Fruit fly (Drosophila melanogaster) whole organism, wandering third instar larva: ENCODE results near the gene dcma.
A peak's percentile ranks its signal among the peaks of the same experiment; 100 is the strongest.

Source experiments
- Dfd ChIP-seq: fragments of >200 bp; optimal IDR thresholded peaks from 2 replicates; lab custom pipeline; 2017; ENCODE audit warnings: missing biosample characterization, missing genetic modification characterization
- Dif ChIP-seq: fragments of 200-275, 200-300 bp; sonication (Bioruptor generic); optimal IDR thresholded peaks from 2 replicates; lab custom pipeline; 2018; ENCODE audit warnings: missing biosample characterization, missing genetic modification characterization; ENCODE audit not compliant: partially characterized antibody
- GATAd ChIP-seq: sonication (Bioruptor generic); optimal IDR thresholded peaks from 2 replicates; lab custom pipeline; 2016; ENCODE audit warnings: missing biosample characterization, missing genetic modification characterization
- Hnf4 ChIP-seq: fragments of 200-800 bp; sonication (Bioruptor generic); optimal IDR thresholded peaks from 2 replicates; lab custom pipeline; 2016; ENCODE audit warnings: missing biosample characterization, mild to moderate bottlenecking, missing genetic modification characterization
- Jra ChIP-seq: sonication (Bioruptor generic); optimal IDR thresholded peaks from 2 replicates; lab custom pipeline; 2016; ENCODE audit warnings: missing biosample characterization, missing genetic modification characterization
- Mio ChIP-seq: sonication (Bioruptor generic); optimal IDR thresholded peaks from 2 replicates; lab custom pipeline; 2016; ENCODE audit warnings: missing biosample characterization, missing genetic modification characterization
- Myc ChIP-seq: fragments of >200 bp; optimal IDR thresholded peaks from 2 replicates; lab custom pipeline; 2017
- N ChIP-seq: fragments of >200 bp; optimal IDR thresholded peaks from 2 replicates; lab custom pipeline; 2018; ENCODE audit warnings: missing biosample characterization, missing external identifiers, missing genetic modification characterization
- OdsH ChIP-seq: fragments of 200-800 bp; sonication (Bioruptor generic); optimal IDR thresholded peaks from 2 replicates; lab custom pipeline; 2016; ENCODE audit warnings: missing biosample characterization, mild to moderate bottlenecking, missing genetic modification characterization
- br ChIP-seq: fragments of 200-800 bp; sonication (Bioruptor generic); optimal IDR thresholded peaks from 2 replicates; lab custom pipeline; 2016; ENCODE audit warnings: missing biosample characterization, missing genetic modification characterization
- dl ChIP-seq, 2 experiments: fragments of 175-275, 200-275 bp in 1 of 2; fragments of 200-275 bp in 1 of 2; sonication (Bioruptor generic); optimal IDR thresholded peaks; lab custom pipeline; 2018; ENCODE audit warnings: mild to moderate bottlenecking in 2 of 2, missing biosample characterization in 2 of 2, missing genetic modification characterization in 2 of 2, moderate library complexity in 2 of 2; ENCODE audit not compliant: partially characterized antibody in 2 of 2, insufficient read depth in 1 of 2
- fru ChIP-seq: fragments of 200-800 bp; sonication (Bioruptor generic); optimal IDR thresholded peaks from 3 replicates; lab custom pipeline; 2016; ENCODE audit warnings: missing biosample characterization, mild to moderate bottlenecking, missing genetic modification characterization
- rgr ChIP-seq: fragments of 200-800 bp; sonication (Bioruptor generic); optimal IDR thresholded peaks from 3 replicates; lab custom pipeline; 2016; ENCODE audit warnings: missing biosample characterization, mild to moderate bottlenecking, missing genetic modification characterization
- usp ChIP-seq: fragments of >200 bp; optimal IDR thresholded peaks from 2 replicates; lab custom pipeline; 2017; ENCODE audit warnings: missing biosample characterization, missing genetic modification characterization

DNA sequence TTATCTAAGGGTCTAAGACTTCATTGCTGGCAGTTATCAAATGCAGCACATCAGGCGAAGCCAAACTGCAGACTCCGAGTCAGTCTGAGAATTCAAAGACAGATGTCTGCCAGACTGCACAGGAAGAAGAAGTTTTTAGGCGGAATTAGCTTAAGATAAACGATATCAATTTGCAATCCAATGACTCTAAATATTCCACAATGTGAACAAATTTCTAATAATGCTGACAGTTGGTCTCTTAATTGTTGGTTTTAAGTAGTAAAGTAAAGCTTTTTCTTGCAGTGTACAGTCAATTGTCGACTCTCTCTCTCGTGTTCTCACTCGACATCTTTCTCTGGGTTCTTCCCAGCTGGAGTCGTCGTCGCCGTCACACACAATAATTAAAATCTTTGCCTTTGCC lies 45.7 kb upstream of the dcma start:
- TF ChIP-seq Myc (lab: Kevin White, UChicago) (no peak), Dfd (GFP tag; lab: Kevin White, UChicago) (no peak), fru (GFP tag; lab: Kevin White, UChicago) (peak; percentile 19), Mio (GFP tag; lab: Kevin White, UChicago) (no peak), GATAd (GFP tag; lab: Kevin White, UChicago) (no peak), Dif (GFP tag; lab: Kevin White, UChicago) (no peak), Jra (no peak), br (GFP tag; lab: Kevin White, UChicago) (peak; percentile 19), dl (GFP tag; optimal IDR thresholded peaks at IDR 0.05; lab: Kevin White, UChicago; ENCODE audit: insufficient read depth in 1 of 2, partially characterized antibody in 2 of 2) (no peak), Hnf4 (GFP tag; lab: Kevin White, UChicago) (peak; percentile 25), usp (GFP tag; lab: Kevin White, UChicago) (no peak), OdsH (GFP tag; lab: Kevin White, UChicago) (peak; percentile 3), N (GFP tag; lab: Kevin White, UChicago) (no peak), rgr (GFP tag; lab: Kevin White, UChicago) (peak; percentile 22)
